Worm (Caenorhabditis elegans) whole organism, midembryonic: ENCODE measurements around the gene irld-6.

Source experiments
- cog-1 ChIP-seq: sonication (generic microtip); optimal IDR thresholded peaks from 2 replicates; lab custom pipeline; 2016; ENCODE audit warnings: missing genetic modification characterization, missing compliant biosample characterization
- med-1 ChIP-seq: sonication (generic microtip); optimal IDR thresholded peaks from 2 replicates; lab custom pipeline; 2017; ENCODE audit warnings: missing genetic modification characterization, mild to moderate bottlenecking, missing compliant biosample characterization, antibody characterized with exemption, missing genetic modification reagents; ENCODE audit not compliant: insufficient read depth
- ref-1 ChIP-seq: fragments of 200-800 bp; sonication (Bioruptor generic); conservative IDR thresholded peaks from 2 replicates; pipeline ENCODE4 v1.3.6; 2022; ENCODE audit warnings: missing genetic modification reagents, missing genetic modification characterization, missing compliant biosample characterization
- ztf-29 ChIP-seq: fragments of 200-800 bp; sonication (Bioruptor generic); IDR thresholded peaks from 2 replicates; pipeline ENCODE4 v1.3.6; 2022; ENCODE audit warnings: missing genetic modification reagents, missing genetic modification characterization, missing compliant biosample characterization

DNA sequence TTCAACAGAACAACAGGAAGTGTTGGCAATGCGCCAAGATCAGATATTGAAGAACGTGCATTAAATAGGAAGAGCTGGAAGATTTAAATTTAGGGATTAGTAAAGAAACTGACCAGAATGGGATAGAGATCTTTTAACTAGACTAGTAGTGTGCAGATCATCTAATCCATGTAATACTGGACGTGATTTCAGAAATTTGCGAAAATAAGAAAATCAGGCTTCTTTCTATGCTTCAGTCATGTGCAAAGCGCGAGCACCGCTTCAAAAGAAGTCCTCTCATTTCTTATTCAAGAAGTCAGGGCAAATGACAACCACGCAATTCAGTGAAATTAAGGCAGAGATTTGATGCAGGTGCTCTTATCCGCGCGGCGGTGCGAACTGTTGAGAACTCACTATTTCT is 38.6 kb downstream of the irld-6 start:
- TF ChIP-seq cog-1 (tag; lab: Kevin White, UChicago) (no peak), med-1 (no peak), ztf-29 (no peak), ref-1 (no peak)
